Fruit fly (Drosophila melanogaster) whole organism, embryonic: Measurements from ENCODE around the gene Cht5.

Experiments
- Atf6 ChIP-seq: fragments of 200-800 bp; sonication (Bioruptor generic); IDR thresholded peaks from 2 replicates; pipeline ENCODE4 v1.3.6; 2022; ENCODE audit warnings: missing biosample characterization, missing genetic modification characterization
- Bdp1 ChIP-seq: fragments of 200-800 bp; sonication (Bioruptor generic); optimal IDR thresholded peaks from 3 replicates; lab custom pipeline; 2016; ENCODE audit warnings: missing biosample characterization, missing genetic modification characterization
- BtbVII ChIP-seq: fragments of 200-800 bp; sonication (Bioruptor generic); optimal IDR thresholded peaks from 3 replicates; lab custom pipeline; 2017; ENCODE audit warnings: missing biosample characterization, mild to moderate bottlenecking, missing genetic modification characterization
- CG10979 ChIP-seq: fragments of 200-800 bp; sonication (Bioruptor generic); optimal IDR thresholded peaks from 2 replicates; lab custom pipeline; 2018; ENCODE audit warnings: missing biosample characterization, mild to moderate bottlenecking, missing genetic modification characterization, moderate library complexity
- CG11093 ChIP-seq: fragments of 200-800 bp; sonication (Bioruptor generic); IDR thresholded peaks from 3 replicates; pipeline ENCODE4 v1.3.6; 2022; ENCODE audit warnings: missing biosample characterization, missing genetic modification characterization
- CG11247 ChIP-seq: fragments of 200-800 bp; sonication (Bioruptor generic); IDR thresholded peaks from 2 replicates; pipeline ENCODE4 v1.3.6; 2022; ENCODE audit warnings: missing biosample characterization, missing genetic modification characterization
- CG11723 ChIP-seq: fragments of 200-800 bp; sonication (Bioruptor generic); optimal IDR thresholded peaks from 2 replicates; lab custom pipeline; 2017; ENCODE audit warnings: missing biosample characterization, mild to moderate bottlenecking, missing genetic modification characterization
- CG14050 ChIP-seq: fragments of 200-800 bp; sonication (Bioruptor generic); IDR thresholded peaks from 3 replicates; pipeline ENCODE4 v1.3.6; 2022; ENCODE audit warnings: missing biosample characterization, missing genetic modification characterization
- CG16779 ChIP-seq: fragments of 200-800 bp; sonication (Bioruptor generic); IDR thresholded peaks from 2 replicates; pipeline ENCODE4 v1.3.6; 2022; ENCODE audit warnings: missing biosample characterization, missing genetic modification characterization
- CG17359 ChIP-seq: fragments of 200-800 bp; sonication (Bioruptor generic); optimal IDR thresholded peaks from 3 replicates; lab custom pipeline; 2018; ENCODE audit warnings: missing biosample characterization, mild to moderate bottlenecking, missing genetic modification characterization, moderate library complexity
- CG18599 ChIP-seq: fragments of 200-800 bp; sonication (Bioruptor generic); optimal IDR thresholded peaks from 3 replicates; lab custom pipeline; 2017; ENCODE audit warnings: missing biosample characterization, missing genetic modification characterization, mild to moderate bottlenecking, moderate library complexity, missing genetic modification reagents
- CG30403 ChIP-seq: fragments of 200-800 bp; sonication (Bioruptor generic); optimal IDR thresholded peaks from 3 replicates; lab custom pipeline; 2016; ENCODE audit warnings: missing biosample characterization, missing genetic modification characterization
- CG3065 ChIP-seq: fragments of 200-800 bp; sonication (Bioruptor generic); optimal IDR thresholded peaks from 2 replicates; lab custom pipeline; 2016; ENCODE audit warnings: missing biosample characterization, missing genetic modification characterization
- CG32772 ChIP-seq: fragments of 200-800 bp; sonication (Bioruptor generic); IDR thresholded peaks from 2 replicates; pipeline ENCODE4 v1.3.6; 2022; ENCODE audit warnings: missing biosample characterization, missing genetic modification characterization
- CG4820 ChIP-seq: fragments of 200-800 bp; sonication (Bioruptor generic); optimal IDR thresholded peaks from 3 replicates; lab custom pipeline; 2016; ENCODE audit warnings: missing biosample characterization, missing genetic modification characterization
- CG4854 ChIP-seq: fragments of 200-800 bp; sonication (Bioruptor generic); optimal IDR thresholded peaks from 2 replicates; lab custom pipeline; 2016; ENCODE audit warnings: missing biosample characterization, missing genetic modification characterization, inconsistent platforms
- CG8089 ChIP-seq: fragments of 200-800 bp; sonication (Bioruptor generic); optimal IDR thresholded peaks from 3 replicates; lab custom pipeline; 2016; ENCODE audit warnings: missing biosample characterization, missing genetic modification characterization
- CG8944 ChIP-seq: fragments of 200-800 bp; sonication (Bioruptor generic); optimal IDR thresholded peaks from 3 replicates; lab custom pipeline; 2016; ENCODE audit warnings: missing biosample characterization, missing genetic modification characterization
- Camta ChIP-seq: fragments of 200-800 bp; sonication (Bioruptor generic); optimal IDR thresholded peaks from 2 replicates; lab custom pipeline; 2016; ENCODE audit warnings: missing biosample characterization, missing genetic modification characterization
- CrebB ChIP-seq: fragments of 200-800 bp; sonication (Bioruptor generic); optimal IDR thresholded peaks from 3 replicates; lab custom pipeline; 2018; ENCODE audit warnings: missing biosample characterization, mild to moderate bottlenecking, missing genetic modification characterization
- Dbx ChIP-seq: fragments of 200-800 bp; sonication (Bioruptor generic); IDR thresholded peaks from 3 replicates; pipeline ENCODE4 v1.3.6; 2022; ENCODE audit warnings: missing biosample characterization, missing genetic modification characterization
- Dref ChIP-seq: fragments of 200-800 bp; sonication (Bioruptor generic); IDR thresholded peaks from 2 replicates; pipeline ENCODE4 v1.3.6; 2022; ENCODE audit warnings: missing biosample characterization, missing genetic modification characterization
- H2.0 ChIP-seq: fragments of 200-800 bp; sonication (Bioruptor generic); IDR thresholded peaks from 2 replicates; pipeline ENCODE4 v1.3.6; 2022; ENCODE audit warnings: missing biosample characterization, missing genetic modification characterization
- Hsf ChIP-seq: fragments of 200-800 bp; sonication (Bioruptor generic); optimal IDR thresholded peaks from 3 replicates; lab custom pipeline; 2016; ENCODE audit warnings: missing biosample characterization, missing genetic modification characterization
- Kr ChIP-seq: fragments of 200-800 bp; sonication (Bioruptor generic); optimal IDR thresholded peaks from 2 replicates; lab custom pipeline; 2017; ENCODE audit warnings: missing biosample characterization, mild to moderate bottlenecking, missing genetic modification characterization
- MESR4 ChIP-seq: fragments of 200-800 bp; sonication (Bioruptor generic); optimal IDR thresholded peaks from 2 replicates; lab custom pipeline; 2018; ENCODE audit warnings: missing biosample characterization, mild to moderate bottlenecking, missing genetic modification characterization, moderate library complexity
- Mad ChIP-seq: fragments of 200-800 bp; sonication (Bioruptor generic); optimal IDR thresholded peaks from 2 replicates; lab custom pipeline; 2016; ENCODE audit warnings: missing biosample characterization, missing genetic modification characterization
- Myb ChIP-seq: fragments of 200-800 bp; sonication (Bioruptor generic); optimal IDR thresholded peaks from 2 replicates; lab custom pipeline; 2016; ENCODE audit warnings: missing biosample characterization, missing genetic modification characterization
- Spps ChIP-seq: fragments of 200-800 bp; sonication (Bioruptor generic); optimal IDR thresholded peaks from 2 replicates; lab custom pipeline; 2018; ENCODE audit warnings: missing biosample characterization, mild to moderate bottlenecking, missing genetic modification characterization
- ab ChIP-seq: fragments of 200-800 bp; sonication (Bioruptor generic); optimal IDR thresholded peaks from 2 replicates; lab custom pipeline; 2016; ENCODE audit warnings: missing biosample characterization, missing genetic modification characterization
- ara ChIP-seq: fragments of 200-800 bp; sonication (Bioruptor generic); IDR thresholded peaks from 2 replicates; pipeline ENCODE4 v1.3.6; 2022; ENCODE audit warnings: missing biosample characterization, missing genetic modification characterization
- bigmax ChIP-seq: fragments of 200-800 bp; sonication (Bioruptor generic); optimal IDR thresholded peaks from 2 replicates; lab custom pipeline; 2018; ENCODE audit warnings: missing biosample characterization, mild to moderate bottlenecking, missing genetic modification characterization
- bowl ChIP-seq: fragments of 200-800 bp; sonication (Bioruptor generic); IDR thresholded peaks from 2 replicates; pipeline ENCODE4 v1.3.6; 2022; ENCODE audit warnings: missing biosample characterization, missing genetic modification characterization
- br ChIP-seq: fragments of >200 bp; optimal IDR thresholded peaks from 2 replicates; lab custom pipeline; 2017
- ci ChIP-seq: fragments of 200-800 bp; sonication (Bioruptor generic); IDR thresholded peaks from 3 replicates; pipeline ENCODE4 v1.3.6; 2022; ENCODE audit warnings: missing biosample characterization, missing genetic modification characterization
- dimm ChIP-seq: fragments of 200-800 bp; sonication (Bioruptor generic); IDR thresholded peaks from 2 replicates; pipeline ENCODE4 v1.3.6; 2022; ENCODE audit warnings: missing biosample characterization, missing genetic modification characterization
- eve ChIP-seq, 2 experiments: fragments of >200 bp; optimal IDR thresholded peaks; 2 replicates each; lab custom pipeline; 2017; ENCODE audit warnings: missing biosample characterization in 2 of 2, missing genetic modification characterization in 2 of 2
- fd102C ChIP-seq: fragments of 200-800 bp; sonication (Bioruptor generic); optimal IDR thresholded peaks from 2 replicates; lab custom pipeline; 2018; ENCODE audit warnings: missing biosample characterization, mild to moderate bottlenecking, missing genetic modification characterization, moderate library complexity
- fd64A ChIP-seq: fragments of 200-800 bp; sonication (Bioruptor generic); optimal IDR thresholded peaks from 3 replicates; lab custom pipeline; 2018; ENCODE audit warnings: missing biosample characterization, mild to moderate bottlenecking, missing genetic modification characterization
- grn ChIP-seq: fragments of 200-800 bp; sonication (Bioruptor generic); optimal IDR thresholded peaks from 3 replicates; lab custom pipeline; 2017; ENCODE audit warnings: missing biosample characterization, missing genetic modification characterization
- h ChIP-seq: fragments of >200 bp; optimal IDR thresholded peaks from 2 replicates; lab custom pipeline; 2017
- ken ChIP-seq: fragments of 200-800 bp; sonication (Bioruptor generic); IDR thresholded peaks from 3 replicates; pipeline ENCODE4 v1.3.6; 2022; ENCODE audit warnings: missing biosample characterization, missing genetic modification characterization
- lab ChIP-seq: fragments of 200-800 bp; sonication (Bioruptor generic); optimal IDR thresholded peaks from 3 replicates; lab custom pipeline; 2017; ENCODE audit warnings: missing biosample characterization, missing genetic modification characterization, mild to moderate bottlenecking, moderate library complexity, missing genetic modification reagents
- mirr ChIP-seq: fragments of 200-800 bp; sonication (Bioruptor generic); optimal IDR thresholded peaks from 3 replicates; lab custom pipeline; 2018; ENCODE audit warnings: missing biosample characterization, mild to moderate bottlenecking, missing genetic modification characterization
- otp ChIP-seq: fragments of 200-800 bp; sonication (Bioruptor generic); IDR thresholded peaks from 3 replicates; pipeline ENCODE4, ENCODE4 v1.3.6; 2022; ENCODE audit warnings: missing biosample characterization, missing genetic modification characterization
- pho ChIP-seq: fragments of 200-800 bp; sonication (Bioruptor generic); optimal IDR thresholded peaks from 2 replicates; lab custom pipeline; 2016; ENCODE audit warnings: missing biosample characterization, missing genetic modification characterization
- phol ChIP-seq: fragments of 200-800 bp; sonication (Bioruptor generic); optimal IDR thresholded peaks from 3 replicates; lab custom pipeline; 2018; ENCODE audit warnings: missing biosample characterization, mild to moderate bottlenecking, missing genetic modification characterization, moderate library complexity
- prd ChIP-seq, 3 experiments: fragments of >200 bp in 2 of 3; fragments of 200-800 bp in 1 of 3; sonication (Bioruptor generic) in 1 of 3; optimal IDR thresholded peaks in 2 of 3; IDR thresholded peaks in 1 of 3; 2 replicates in 2 of 3; 3 replicates in 1 of 3; pipeline versions ENCODE4 v1.3.6 to Lab custom; 2017 to 2022; ENCODE audit warnings: missing biosample characterization in 1 of 3, missing genetic modification characterization in 1 of 3
- scrt ChIP-seq: fragments of 200-800 bp; sonication (Bioruptor generic); optimal IDR thresholded peaks from 2 replicates; lab custom pipeline; 2018; ENCODE audit warnings: missing biosample characterization, mild to moderate bottlenecking, missing genetic modification characterization, moderate library complexity
- vnd ChIP-seq: fragments of 200-800 bp; sonication (Bioruptor generic); IDR thresholded peaks from 3 replicates; pipeline ENCODE4 v1.3.6; 2022; ENCODE audit warnings: missing biosample characterization, missing genetic modification characterization; ENCODE audit not compliant: partially characterized antibody
- zfh2 ChIP-seq: fragments of 200-800 bp; sonication (Bioruptor generic); optimal IDR thresholded peaks from 2 replicates; lab custom pipeline; 2016; ENCODE audit warnings: missing biosample characterization, missing genetic modification characterization

Gene Cht5

dm6 chr3R:13799567-13800429 lies 32.4 kb downstream of the Cht5 start (continued):
- TF ChIP-seq CG16779 (GFP tag; lab: Robert Waterston, UW) (no peak), CG4820 (GFP tag; lab: Kevin White, UChicago) (no peak), CG32772 (GFP tag; lab: Robert Waterston, UW) (no peak), Dbx (GFP tag; lab: Robert Waterston, UW) (no peak), fd64A (no peak), CG11723 (GFP tag; lab: Kevin White, UChicago) (no peak), Camta (no peak), CG14050 (no peak), bigmax (GFP tag; lab: Kevin White, UChicago) (no peak), zfh2 (no peak), CG8944 (GFP tag; lab: Kevin White, UChicago) (no peak), ken (GFP tag; lab: Robert Waterston, UW) (no peak), lab (GFP tag; lab: Kevin White, UChicago) (peak; percentile 52), scrt (GFP tag; lab: Kevin White, UChicago) (no peak), vnd (GFP tag; lab: Robert Waterston, UW) (no peak), CG4854 (GFP tag; lab: Kevin White, UChicago) (no peak), CG17359 (tag; lab: Kevin White, UChicago) (peak; percentile 4), CrebB (tag; lab: Kevin White, UChicago) (no peak), H2.0 (no peak), mirr (GFP tag; lab: Kevin White, UChicago) (peak; percentile 38), CG3065 (GFP tag; lab: Kevin White, UChicago) (no peak), Dref (GFP tag; lab: Robert Waterston, UW) (no peak), CG11093 (GFP tag; lab: Robert Waterston, UW) (peak; percentile 22; the same call in 1 of the 3 replicates), eve (GFP tag; optimal IDR thresholded peaks at IDR 0.05; lab: Kevin White, UChicago) (no peak), CG8089 (GFP tag; lab: Kevin White, UChicago) (no peak), Atf6 (no peak), ara (GFP tag; lab: Robert Waterston, UW) (no peak), prd (optimal IDR thresholded peaks at IDR 0.05; lab: Kevin White, UChicago) (no peak), prd (GFP tag; IDR thresholded peaks at IDR 0.05; lab: Robert Waterston, UW) (peak; percentile 56; the same call in 2 of the 3 replicates), MESR4 (GFP tag; lab: Kevin White, UChicago) (no peak), ab (GFP tag; lab: Kevin White, UChicago) (no peak), grn (GFP tag; lab: Kevin White, UChicago) (no peak), CG18599 (GFP tag; lab: Kevin White, UChicago) (peak; percentile 42), h (lab: Kevin White, UChicago) (no peak), BtbVII (GFP tag; lab: Kevin White, UChicago) (peak; percentile 22), dimm (GFP tag; lab: Robert Waterston, UW) (no peak), ci (no peak), bowl (GFP tag; lab: Robert Waterston, UW) (no peak), Kr (no peak), CG10979 (peak; percentile 72), Mad (no peak), pho (no peak), Spps (tag; lab: Kevin White, UChicago) (no peak), CG30403 (peak; percentile 35), br (lab: Kevin White, UChicago) (no peak), otp (no peak), Myb (no peak), phol (tag; lab: Kevin White, UChicago) (peak; percentile 54), Hsf (GFP tag; lab: Kevin White, UChicago) (no peak), Bdp1 (GFP tag; lab: Kevin White, UChicago) (no peak), fd102C (GFP tag; lab: Kevin White, UChicago) (peak; percentile 2), CG11247 (no peak)
